Fruit fly (Drosophila melanogaster) whole organism, pupa: ENCODE data around the gene CG33509.
A peak's percentile ranks its signal among the peaks of the same experiment; 100 is the strongest.

Experiments used
- CG10348 ChIP-seq: fragments of 200-800 bp; sonication (Bioruptor generic); IDR thresholded peaks from 2 replicates; pipeline ENCODE4 v1.3.6; 2022; ENCODE audit warnings: missing biosample characterization, missing genetic modification characterization
- CG12605 ChIP-seq: fragments of 200-800 bp; sonication (Bioruptor generic); IDR thresholded peaks from 2 replicates; pipeline ENCODE4 v1.3.6; 2022; ENCODE audit warnings: missing biosample characterization, missing genetic modification characterization
- CG13204 ChIP-seq: fragments of 200-800 bp; sonication (Bioruptor generic); optimal IDR thresholded peaks from 2 replicates; lab custom pipeline; 2018; ENCODE audit warnings: missing biosample characterization, mild to moderate bottlenecking, missing genetic modification characterization, moderate library complexity
- CG14655 ChIP-seq: fragments of 200-800 bp; sonication (Bioruptor generic); optimal IDR thresholded peaks from 3 replicates; lab custom pipeline; 2017; ENCODE audit warnings: mild to moderate bottlenecking, missing biosample characterization, missing genetic modification reagents, missing genetic modification characterization
- CG15710 ChIP-seq: fragments of 200-800 bp; sonication (Bioruptor generic); optimal IDR thresholded peaks from 2 replicates; lab custom pipeline; 2018; ENCODE audit warnings: missing biosample characterization, mild to moderate bottlenecking, missing genetic modification characterization, moderate library complexity
- CG17806 ChIP-seq: fragments of 200-800 bp; sonication (Bioruptor generic); optimal IDR thresholded peaks from 2 replicates; lab custom pipeline; 2018; ENCODE audit warnings: missing biosample characterization, mild to moderate bottlenecking, missing genetic modification characterization, moderate library complexity
- CG32121 ChIP-seq: fragments of 200-800 bp; sonication (Bioruptor generic); IDR thresholded peaks from 2 replicates; pipeline ENCODE4 v1.3.6; 2022; ENCODE audit warnings: missing biosample characterization, missing genetic modification characterization
- CG34367 ChIP-seq: fragments of 200-800 bp; sonication (Bioruptor generic); optimal IDR thresholded peaks from 2 replicates; lab custom pipeline; 2018; ENCODE audit warnings: missing biosample characterization, mild to moderate bottlenecking, missing genetic modification characterization
- CG4496 ChIP-seq: fragments of 200-800 bp; sonication (Bioruptor generic); IDR thresholded peaks from 3 replicates; pipeline ENCODE4 v1.3.6; 2022; ENCODE audit warnings: missing biosample characterization, missing genetic modification characterization
- CG8159 ChIP-seq: fragments of 200-800 bp; sonication (Bioruptor generic); optimal IDR thresholded peaks from 3 replicates; lab custom pipeline; 2018; ENCODE audit warnings: missing biosample characterization, mild to moderate bottlenecking, missing genetic modification characterization, moderate library complexity
- CG8301 ChIP-seq: fragments of 200-800 bp; sonication (Bioruptor generic); optimal IDR thresholded peaks from 2 replicates; lab custom pipeline; 2018; ENCODE audit warnings: missing biosample characterization, mild to moderate bottlenecking, missing genetic modification characterization
- CG9948 ChIP-seq: fragments of 200-800 bp; sonication (Bioruptor generic); optimal IDR thresholded peaks from 2 replicates; lab custom pipeline; 2018; ENCODE audit warnings: missing biosample characterization, mild to moderate bottlenecking, missing genetic modification characterization, moderate library complexity
- D1 ChIP-seq: fragments of 200-800 bp; sonication (Bioruptor generic); optimal IDR thresholded peaks from 2 replicates; lab custom pipeline; 2018; ENCODE audit warnings: missing biosample characterization, mild to moderate bottlenecking, missing genetic modification characterization, moderate library complexity
- EcR ChIP-seq: fragments of 200-800 bp; sonication (Bioruptor generic); optimal IDR thresholded peaks from 3 replicates; lab custom pipeline; 2019; ENCODE audit warnings: missing biosample characterization, missing genetic modification characterization, mild to moderate bottlenecking, moderate library complexity, missing genetic modification reagents
- Ets98B ChIP-seq: fragments of 200-800 bp; sonication (Bioruptor generic); IDR thresholded peaks from 2 replicates; pipeline ENCODE4 v1.3.6; 2022; ENCODE audit warnings: missing biosample characterization, missing genetic modification characterization
- Pif1A ChIP-seq: fragments of 200-800 bp; sonication (Bioruptor generic); optimal IDR thresholded peaks from 3 replicates; lab custom pipeline; 2016; ENCODE audit warnings: missing biosample characterization, missing genetic modification characterization
- Pif1B ChIP-seq: fragments of 200-800 bp; sonication (Bioruptor generic); optimal IDR thresholded peaks from 3 replicates; lab custom pipeline; 2016; ENCODE audit warnings: missing biosample characterization, missing genetic modification characterization
- Snoo ChIP-seq: fragments of 200-800 bp; sonication (Bioruptor generic); optimal IDR thresholded peaks from 3 replicates; lab custom pipeline; 2017; ENCODE audit warnings: missing biosample characterization, mild to moderate bottlenecking, missing genetic modification characterization, inconsistent platforms
- fd96Ca ChIP-seq: fragments of 200-800 bp; sonication (Bioruptor generic); IDR thresholded peaks from 3 replicates; pipeline ENCODE4 v1.3.6; 2022; ENCODE audit warnings: missing biosample characterization, missing genetic modification characterization
- gl ChIP-seq: fragments of 200-800 bp; sonication (Bioruptor generic); optimal IDR thresholded peaks from 2 replicates; lab custom pipeline; 2018; ENCODE audit warnings: missing biosample characterization, mild to moderate bottlenecking, missing genetic modification characterization
- rn ChIP-seq: fragments of 200-800 bp; sonication (Bioruptor generic); IDR thresholded peaks from 2 replicates; pipeline ENCODE4 v1.3.6; 2022; ENCODE audit warnings: missing biosample characterization, missing genetic modification characterization

Gene CG33509

dm6 chr2L:21062611-21063010, 23.7 kb downstream of the CG33509 start:
- no peak for TF ChIP-seq Ets98B (GFP tag; lab: Robert Waterston, UW)
- no peak for TF ChIP-seq CG8159 (tag; lab: Kevin White, UChicago)

- no peak for TF ChIP-seq D1 (tag; lab: Kevin White, UChicago)
- 0 out of 3 replicates have a peak, but pooled peaks have one; percentile 30 for TF ChIP-seq fd96Ca (GFP tag; lab: Robert Waterston, UW)
- TF ChIP-seq EcR: peak; percentile 35
These were observed 24.7 kb downstream of the CG33509 start for dm6 chr2L:21061591-21061990.

- TF ChIP-seq CG14655 (GFP tag; lab: Kevin White, UChicago) (no peak), EcR (no peak), Snoo (tag; lab: Kevin White, UChicago) (no peak), CG4496 (GFP tag; lab: Robert Waterston, UW) (no peak), CG8159 (tag; lab: Kevin White, UChicago) (no peak), rn (GFP tag; lab: Robert Waterston, UW) (no peak), Pif1A (GFP tag; lab: Kevin White, UChicago) (no peak), CG15710 (no peak), CG34367 (no peak), CG13204 (GFP tag; lab: Kevin White, UChicago) (no peak), Pif1B (GFP tag; lab: Kevin White, UChicago) (no peak), CG17806 (tag; lab: Kevin White, UChicago) (no peak), D1 (tag; lab: Kevin White, UChicago) (no peak), CG10348 (no peak), fd96Ca (GFP tag; lab: Robert Waterston, UW) (no peak), gl (no peak), CG9948 (tag; lab: Kevin White, UChicago) (no peak)
These were observed 32.7 kb downstream of the CG33509 start for dm6 chr2L:21053623-21054022.

- no peak for TF ChIP-seq CG12605 (GFP tag; lab: Robert Waterston, UW)
- TF ChIP-seq Snoo (tag; lab: Kevin White, UChicago): no peak
- TF ChIP-seq EcR: no peak
- TF ChIP-seq CG13204 (GFP tag; lab: Kevin White, UChicago): no peak
- TF ChIP-seq D1 (tag; lab: Kevin White, UChicago): no peak
- no peak for TF ChIP-seq CG32121 (GFP tag; lab: Robert Waterston, UW)
- TF ChIP-seq CG15710: no peak
- TF ChIP-seq CG9948 (tag; lab: Kevin White, UChicago): no peak
- no peak for TF ChIP-seq CG4496 (GFP tag; lab: Robert Waterston, UW)
- TF ChIP-seq Pif1A (GFP tag; lab: Kevin White, UChicago): no peak
- no peak for TF ChIP-seq CG10348
These were observed 33.4 kb downstream of the CG33509 start, which contains the start of gene Itgbn for dm6 chr2L:21052783-21053463. TSS of gene Itgbn (plus strand) at chr2L:21053033.

- TF ChIP-seq D1 (tag; lab: Kevin White, UChicago): no peak
- no peak for TF ChIP-seq Pif1B (GFP tag; lab: Kevin White, UChicago)
- TF ChIP-seq CG8159 (tag; lab: Kevin White, UChicago): no peak
- no peak for TF ChIP-seq Snoo (tag; lab: Kevin White, UChicago)
- no peak for TF ChIP-seq CG13204 (GFP tag; lab: Kevin White, UChicago)
- no peak for TF ChIP-seq CG8301 (tag; lab: Kevin White, UChicago)
- TF ChIP-seq CG14655 (GFP tag; lab: Kevin White, UChicago): no peak
- TF ChIP-seq EcR: no peak
- TF ChIP-seq fd96Ca (GFP tag; lab: Robert Waterston, UW): no peak
- no peak for TF ChIP-seq CG15710
- TF ChIP-seq CG17806 (tag; lab: Kevin White, UChicago): no peak
- TF ChIP-seq CG12605 (GFP tag; lab: Robert Waterston, UW): peak; percentile 48
- peak; percentile 28; the same call in 1 of the 2 replicates for TF ChIP-seq CG32121 (GFP tag; lab: Robert Waterston, UW)
- TF ChIP-seq CG4496 (GFP tag; lab: Robert Waterston, UW): peak; percentile 34; the same call in 1 of the 3 replicates
- no peak for TF ChIP-seq CG9948 (tag; lab: Kevin White, UChicago)
- TF ChIP-seq CG34367: no peak
- no peak for TF ChIP-seq Pif1A (GFP tag; lab: Kevin White, UChicago)
These were observed 34.2 kb downstream of the CG33509 start, which contains the start of gene CG42238 for dm6 chr2L:21051873-21052736. TSS of gene CG42238 (minus strand) at chr2L:21052164.

- no peak for TF ChIP-seq CG9948 (tag; lab: Kevin White, UChicago)
- no peak for TF ChIP-seq CG8159 (tag; lab: Kevin White, UChicago)
- TF ChIP-seq Snoo (tag; lab: Kevin White, UChicago): no peak
- TF ChIP-seq D1 (tag; lab: Kevin White, UChicago): no peak
- TF ChIP-seq CG4496 (GFP tag; lab: Robert Waterston, UW): no peak
- no peak for TF ChIP-seq CG15710
- no peak for TF ChIP-seq CG14655 (GFP tag; lab: Kevin White, UChicago)
- TF ChIP-seq CG17806 (tag; lab: Kevin White, UChicago): no peak
- no peak for TF ChIP-seq CG32121 (GFP tag; lab: Robert Waterston, UW)
- TF ChIP-seq fd96Ca (GFP tag; lab: Robert Waterston, UW): no peak
- TF ChIP-seq CG10348: no peak
- no peak for TF ChIP-seq CG12605 (GFP tag; lab: Robert Waterston, UW)
- no peak for TF ChIP-seq CG13204 (GFP tag; lab: Kevin White, UChicago)
- no peak for TF ChIP-seq Pif1A (GFP tag; lab: Kevin White, UChicago)
- TF ChIP-seq Pif1B (GFP tag; lab: Kevin White, UChicago): no peak
- no peak for TF ChIP-seq rn (GFP tag; lab: Robert Waterston, UW)
- TF ChIP-seq EcR: no peak
- TF ChIP-seq gl: no peak
- TF ChIP-seq Ets98B (GFP tag; lab: Robert Waterston, UW): no peak
- no peak for TF ChIP-seq CG8301 (tag; lab: Kevin White, UChicago)
These were observed 45.6 kb downstream of the CG33509 start for dm6 chr2L:21040719-21041118.
